Fruit fly (Drosophila melanogaster): ENCODE measurements around the gene CG43362.

Gene CG43362

dm6 chr2L:18319577-18320316 is 28.5 kb upstream of the CG43362 start, which contains the start of gene Fas3 (continued):
- TF ChIP-seq CG12155 (GFP tag; optimal IDR thresholded peaks at IDR 0.05) (no peak), sug (tag; optimal IDR thresholded peaks at IDR 0.05) (peak; percentile 67), CrebB (tag; optimal IDR thresholded peaks at IDR 0.05) (peak; percentile 26), sim (GFP tag; IDR thresholded peaks at IDR 0.05) (no peak), ftz-f1 (GFP tag; optimal IDR thresholded peaks at IDR 0.05) (peak; percentile 48), ato (GFP tag; IDR thresholded peaks at IDR 0.05; ENCODE audit: partially characterized antibody) (no peak), Xbp1 (GFP tag; optimal IDR thresholded peaks at IDR 0.05) (no peak), CG3407 (GFP tag; optimal IDR thresholded peaks at IDR 0.05) (no peak), B-H1 (GFP tag; IDR thresholded peaks at IDR 0.05) (no peak; the same call in 2 of the 3 replicates), CG14050 (GFP tag; IDR thresholded peaks at IDR 0.05) (no peak), CG3995 (GFP tag; optimal IDR thresholded peaks at IDR 0.05) (no peak), Neu2 (GFP tag; optimal IDR thresholded peaks at IDR 0.05; ENCODE audit: borderline replicate concordance) (no peak), HmgZ (tag; optimal IDR thresholded peaks at IDR 0.05) (peak; percentile 47), CG8089 (GFP tag; optimal IDR thresholded peaks at IDR 0.05) (no peak), Dip3 (GFP tag; optimal IDR thresholded peaks at IDR 0.05) (no peak), CG18011 (GFP tag; optimal IDR thresholded peaks at IDR 0.05) (no peak), az2 (GFP tag; optimal IDR thresholded peaks at IDR 0.05) (no peak), tap (tag; optimal IDR thresholded peaks at IDR 0.05) (peak; percentile 17), scrt (GFP tag; optimal IDR thresholded peaks at IDR 0.05) (peak; percentile 90), btn (GFP tag; optimal IDR thresholded peaks at IDR 0.05) (no peak), Hand (GFP tag; optimal IDR thresholded peaks at IDR 0.05) (no peak), Hr39 (optimal IDR thresholded peaks at IDR 0.05) (no peak), CG9609 (GFP tag; optimal IDR thresholded peaks at IDR 0.05) (no peak), CG12071 (GFP tag; optimal IDR thresholded peaks at IDR 0.05) (no peak), sens-2 (GFP tag; IDR thresholded peaks at IDR 0.05) (0 out of 2 replicates have a peak, but pooled peaks have one; percentile 7), nom (GFP tag; optimal IDR thresholded peaks at IDR 0.05) (peak; percentile 6), crc (GFP tag; optimal IDR thresholded peaks at IDR 0.05) (no peak), zf30C (GFP tag; optimal IDR thresholded peaks at IDR 0.05) (peak; percentile 19), tll (GFP tag; optimal IDR thresholded peaks at IDR 0.05) (no peak), HHEX (GFP tag; optimal IDR thresholded peaks at IDR 0.05) (peak; percentile 47), CG2875 (GFP tag; optimal IDR thresholded peaks at IDR 0.05) (no peak), CG7556 (GFP tag; optimal IDR thresholded peaks at IDR 0.05) (peak; percentile 2), lbe (GFP tag; optimal IDR thresholded peaks at IDR 0.05) (no peak), CG13123 (GFP tag; optimal IDR thresholded peaks at IDR 0.05) (no peak), hkb (optimal IDR thresholded peaks at IDR 0.05) (no peak), hkb (GFP tag; IDR thresholded peaks at IDR 0.05) (no peak; the same call in 1 of the 2 replicates), Mrtf (GFP tag; IDR thresholded peaks at IDR 0.05) (no peak), Bteb2 (GFP tag; optimal IDR thresholded peaks at IDR 0.05) (no peak), Pdp1 (GFP tag; optimal IDR thresholded peaks at IDR 0.05) (peak in 1 of 2 experiments; percentile 88), CG17385 (GFP tag; optimal IDR thresholded peaks at IDR 0.05) (peak; percentile 8), CG4282 (GFP tag; optimal IDR thresholded peaks at IDR 0.05) (no peak), CG8290 (GFP tag; optimal IDR thresholded peaks at IDR 0.05) (peak; percentile 31), CG8290 (tag; optimal IDR thresholded peaks at IDR 0.05) (peak in 1 of 2 experiments; percentile 81), CG17829 (tag; optimal IDR thresholded peaks at IDR 0.05) (peak; percentile 49), CHES-1-like (GFP tag; optimal IDR thresholded peaks at IDR 0.05) (peak; percentile 20), CG17361 (GFP tag; IDR thresholded peaks at IDR 0.05) (peak; percentile 22; the same call in 2 of the 3 replicates), CG9797 (GFP tag; optimal IDR thresholded peaks at IDR 0.05) (no peak), row (GFP tag; IDR thresholded peaks at IDR 0.05) (no peak; the same call in 2 of the 3 replicates), ERR (GFP tag; optimal IDR thresholded peaks at IDR 0.05) (no peak), Ptx1 (GFP tag; IDR thresholded peaks at IDR 0.05) (no peak), br (optimal IDR thresholded peaks at IDR 0.05) (no peak)
